Worm (Caenorhabditis elegans): Measurements from ENCODE around the gene srh-31.

DNA sequence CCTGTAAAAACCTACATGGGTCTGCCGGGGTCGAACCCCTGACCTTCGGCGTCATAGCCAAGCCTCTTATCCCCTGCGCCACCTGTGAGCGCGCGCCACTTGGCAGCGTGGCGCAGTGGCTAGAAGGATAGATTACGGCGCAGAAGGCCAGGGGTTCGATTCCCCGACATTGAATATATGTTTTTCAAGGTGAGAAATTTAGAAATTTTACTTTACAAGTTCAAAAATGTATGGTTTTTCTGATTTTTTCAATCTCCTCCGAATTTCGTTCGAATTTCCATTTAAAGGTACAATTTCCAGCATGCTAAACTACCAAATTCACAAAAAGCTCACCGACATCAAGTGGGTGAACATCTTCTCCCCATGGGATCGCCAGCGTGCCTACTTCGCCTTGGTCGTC is 47.1 kb upstream of the srh-31 start, which contains the start of gene dgat-2:
- TF ChIP-seq nhr-11 (tag; optimal IDR thresholded peaks at IDR 0.05) (no peak), nhr-237 (tag; optimal IDR thresholded peaks at IDR 0.05) (no peak), elt-1 (tag; optimal IDR thresholded peaks at IDR 0.05) (no peak), lin-39 (tag; optimal IDR thresholded peaks at IDR 0.05) (no peak), ceh-82 (tag; optimal IDR thresholded peaks at IDR 0.05) (no peak), nhr-77 (tag; optimal IDR thresholded peaks at IDR 0.05) (no peak), R02D3.7 (tag; optimal IDR thresholded peaks at IDR 0.05) (no peak), fkh-10 (GFP tag; optimal IDR thresholded peaks at IDR 0.05) (no peak), fkh-2 (tag; optimal IDR thresholded peaks at IDR 0.05) (no peak), nhr-25 (tag; optimal IDR thresholded peaks at IDR 0.05) (no peak)
